Fruit fly (Drosophila melanogaster): Measurements from ENCODE around the gene CG5418.
A peak's percentile ranks its signal among the peaks of the same experiment; 100 is the strongest.

The CG5418 gene

DNA sequence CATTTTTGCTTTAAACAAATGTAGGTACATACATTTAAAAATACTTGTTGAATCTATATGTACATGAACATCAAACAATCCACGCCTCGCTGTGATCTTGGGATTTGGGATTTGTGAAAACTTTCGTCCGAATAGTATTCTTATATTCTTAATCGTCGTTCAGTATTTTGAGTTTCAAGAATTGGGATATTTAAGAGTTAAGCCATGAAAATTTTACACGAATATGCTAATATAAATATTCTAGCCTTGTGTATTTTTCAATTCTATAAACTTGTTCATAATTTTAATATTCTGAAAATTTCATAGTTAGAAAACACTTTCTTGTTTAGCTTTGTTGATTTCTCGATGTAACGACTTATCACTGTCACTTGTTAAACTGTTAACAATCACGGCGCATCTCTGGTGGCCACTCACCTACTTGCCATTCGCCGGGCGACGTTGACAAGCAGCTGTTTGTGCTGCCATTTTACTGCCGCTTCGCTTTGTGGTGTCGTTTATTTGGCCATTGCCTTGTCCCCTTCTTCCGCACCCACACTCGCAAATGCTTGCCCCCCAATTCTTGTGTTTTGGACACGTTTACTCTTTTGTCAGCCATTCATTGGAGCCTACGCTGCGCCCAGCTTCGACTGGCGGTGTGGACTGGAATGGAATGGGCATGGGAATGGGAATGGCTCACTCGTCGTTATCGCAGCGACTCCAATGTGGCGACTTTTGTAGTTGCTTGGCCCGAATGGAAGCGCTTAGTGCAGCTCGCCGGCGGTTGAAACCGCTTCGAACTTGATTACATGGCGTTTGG is 16.9 kb downstream of the CG5418 start (continued):
- no peak for TF ChIP-seq CkIIα-i1 (GFP tag; IDR thresholded peaks at IDR 0.05)
- no peak for TF ChIP-seq CG8089 (GFP tag; optimal IDR thresholded peaks at IDR 0.05)
- TF ChIP-seq lov (optimal IDR thresholded peaks at IDR 0.05), result no peak
- no peak for TF ChIP-seq lov (GFP tag; IDR thresholded peaks at IDR 0.05)
- TF ChIP-seq CoRest (tag; optimal IDR thresholded peaks at IDR 0.05), result no peak
- TF ChIP-seq tap (tag; optimal IDR thresholded peaks at IDR 0.05), result no peak
- no peak for TF ChIP-seq eyg (GFP tag; optimal IDR thresholded peaks at IDR 0.05)
- no peak for TF ChIP-seq tup (GFP tag; optimal IDR thresholded peaks at IDR 0.05)
- TF ChIP-seq D (optimal IDR thresholded peaks at IDR 0.05), result no peak
- TF ChIP-seq D (GFP tag; optimal IDR thresholded peaks at IDR 0.05), result no peak
- no peak for TF ChIP-seq Dip3 (GFP tag; optimal IDR thresholded peaks at IDR 0.05)
- no peak for TF ChIP-seq Spps (tag; optimal IDR thresholded peaks at IDR 0.05)
- no peak for TF ChIP-seq Myb (GFP tag; optimal IDR thresholded peaks at IDR 0.05)
- TF ChIP-seq ap (GFP tag; IDR thresholded peaks at IDR 0.05), result no peak
- TF ChIP-seq Asciz (GFP tag; optimal IDR thresholded peaks at IDR 0.05), result no peak
- TF ChIP-seq wdn (GFP tag; IDR thresholded peaks at IDR 0.05), result no peak
- no peak for TF ChIP-seq CG9215 (GFP tag; IDR thresholded peaks at IDR 0.05)
- TF ChIP-seq tgo (GFP tag; IDR thresholded peaks at IDR 0.05), result no peak; the same call in 2 of the 3 replicates
- TF ChIP-seq cas (GFP tag; IDR thresholded peaks at IDR 0.05), result no peak
- no peak for TF ChIP-seq PHDP (tag; optimal IDR thresholded peaks at IDR 0.05)
- TF ChIP-seq yki (optimal IDR thresholded peaks at IDR 0.05), result peak; percentile 35
- peak; percentile 84 for TF ChIP-seq CG12769 (tag; optimal IDR thresholded peaks at IDR 0.05)
- no peak for TF ChIP-seq Mrtf (GFP tag; IDR thresholded peaks at IDR 0.05)
- TF ChIP-seq chinmo (GFP tag; IDR thresholded peaks at IDR 0.05; ENCODE audit: partially characterized antibody), result peak; percentile 32; the same call in 1 of the 4 replicates
- TF ChIP-seq CG7786 (GFP tag; optimal IDR thresholded peaks at IDR 0.05), result no peak
- no peak for TF ChIP-seq zf30C (GFP tag; optimal IDR thresholded peaks at IDR 0.05)
- no peak for TF ChIP-seq h (optimal IDR thresholded peaks at IDR 0.05)
- TF ChIP-seq bcd (GFP tag; optimal IDR thresholded peaks at IDR 0.05), result no peak
- TF ChIP-seq caup (GFP tag; optimal IDR thresholded peaks at IDR 0.05; ENCODE audit: severe bottlenecking), result no peak
- TF ChIP-seq CG1832 (GFP tag; optimal IDR thresholded peaks at IDR 0.05), result no peak
- no peak for TF ChIP-seq Doc3 (GFP tag; IDR thresholded peaks at IDR 0.05; ENCODE audit: partially characterized antibody)
- TF ChIP-seq CG10462 (GFP tag; optimal IDR thresholded peaks at IDR 0.05), result no peak
- no peak for TF ChIP-seq croc (GFP tag; conservative IDR thresholded peaks at IDR 0.05)
- peak; percentile 22 for TF ChIP-seq Fer1 (GFP tag; optimal IDR thresholded peaks at IDR 0.05)
- TF ChIP-seq vvl (GFP tag; IDR thresholded peaks at IDR 0.05), result peak; percentile 32; the same call in 1 of the 2 replicates
- TF ChIP-seq ems (GFP tag; optimal IDR thresholded peaks at IDR 0.05), result no peak
- TF ChIP-seq CG8359 (GFP tag; optimal IDR thresholded peaks at IDR 0.05; ENCODE audit: borderline replicate concordance), result no peak
- no peak for TF ChIP-seq D19A (tag; optimal IDR thresholded peaks at IDR 0.05)
- no peak for TF ChIP-seq TFAM (GFP tag; optimal IDR thresholded peaks at IDR 0.05)
- no peak for TF ChIP-seq ftz-f1 (GFP tag; optimal IDR thresholded peaks at IDR 0.05)
- TF ChIP-seq Eip74EF (GFP tag; optimal IDR thresholded peaks at IDR 0.05), result no peak
- no peak for TF ChIP-seq CG1602 (GFP tag; optimal IDR thresholded peaks at IDR 0.05)
- TF ChIP-seq bigmax (GFP tag; optimal IDR thresholded peaks at IDR 0.05), result peak; percentile 81
- no peak for TF ChIP-seq tx (GFP tag; optimal IDR thresholded peaks at IDR 0.05)
- no peak for TF ChIP-seq Taf1 (GFP tag; IDR thresholded peaks at IDR 0.05)
- no peak for TF ChIP-seq Dip2 (GFP tag; IDR thresholded peaks at IDR 0.05)
- TF ChIP-seq CG16813 (GFP tag; IDR thresholded peaks at IDR 0.05; ENCODE audit: partially characterized antibody), result no peak
- no peak for TF ChIP-seq CG30020 (tag; optimal IDR thresholded peaks at IDR 0.05)
- no peak for TF ChIP-seq chif (GFP tag; optimal IDR thresholded peaks at IDR 0.05)
- peak; percentile 19 for TF ChIP-seq CG12659 (GFP tag; optimal IDR thresholded peaks at IDR 0.05)
- TF ChIP-seq bbx (GFP tag; IDR thresholded peaks at IDR 0.05; ENCODE audit: partially characterized antibody), result no peak
